Worm (Caenorhabditis elegans) whole organism, mixed stage, embryonic: ENCODE measurements around the gene T24E12.11.

Experiments
- M03D4.4 ChIP-seq: sonication (generic microtip); optimal IDR thresholded peaks from 2 replicates; lab custom pipeline; 2017; ENCODE audit warnings: mild to moderate bottlenecking, missing genetic modification characterization, missing compliant biosample characterization
- bed-3 ChIP-seq: fragments of 200-800 bp; sonication (Bioruptor generic); optimal IDR thresholded peaks from 3 replicates; lab custom pipeline; 2018; ENCODE audit warnings: mild to moderate bottlenecking, missing genetic modification characterization, moderate library complexity, missing compliant biosample characterization
- ceh-39 ChIP-seq: fragments of 150-350 bp; optimal IDR thresholded peaks from 2 replicates; lab custom pipeline; 2014; ENCODE audit warnings: missing biosample characterization, missing genetic modification characterization
- ceh-43 ChIP-seq: fragments of 200-800 bp; sonication (Bioruptor generic); optimal IDR thresholded peaks from 2 replicates; lab custom pipeline; 2018; ENCODE audit warnings: mild to moderate bottlenecking, missing genetic modification characterization, moderate library complexity, missing compliant biosample characterization
- ceh-83 ChIP-seq: fragments of 200-800 bp; sonication (Bioruptor generic); optimal IDR thresholded peaks from 2 replicates; lab custom pipeline; 2018; ENCODE audit warnings: mild to moderate bottlenecking, missing genetic modification characterization, missing compliant biosample characterization
- cnd-1 ChIP-seq: fragments of 200-800 bp; sonication (Bioruptor generic); optimal IDR thresholded peaks from 2 replicates; lab custom pipeline; 2018; ENCODE audit warnings: mild to moderate bottlenecking, missing genetic modification characterization, missing compliant biosample characterization
- drap-1 ChIP-seq: fragments of 200-800 bp; sonication (Bioruptor generic); optimal IDR thresholded peaks from 3 replicates; lab custom pipeline; 2018; ENCODE audit warnings: mild to moderate bottlenecking, missing genetic modification characterization, missing compliant biosample characterization
- elt-1 ChIP-seq: sonication (generic microtip); optimal IDR thresholded peaks from 2 replicates; lab custom pipeline; 2017; ENCODE audit warnings: missing genetic modification characterization, mild to moderate bottlenecking, missing compliant biosample characterization, antibody characterized with exemption, moderate library complexity, borderline replicate concordance; ENCODE audit not compliant: insufficient read depth
- elt-3 ChIP-seq: fragments of 150-350 bp; optimal IDR thresholded peaks from 2 replicates; lab custom pipeline; 2014; ENCODE audit warnings: missing biosample characterization, missing genetic modification characterization
- flh-1 ChIP-seq: fragments of 200-800 bp; sonication (Bioruptor generic); optimal IDR thresholded peaks from 2 replicates; lab custom pipeline; 2018; ENCODE audit warnings: mild to moderate bottlenecking, missing genetic modification characterization, moderate library complexity, missing compliant biosample characterization
- ham-2 ChIP-seq: fragments of 200-800 bp; sonication (Bioruptor generic); optimal IDR thresholded peaks from 2 replicates; lab custom pipeline; 2018; ENCODE audit warnings: mild to moderate bottlenecking, missing genetic modification characterization, missing compliant biosample characterization
- hlh-1 ChIP-seq: fragments of 150-350 bp; optimal IDR thresholded peaks from 2 replicates; lab custom pipeline; 2014; ENCODE audit warnings: missing biosample characterization, missing genetic modification reagents, missing genetic modification characterization
- lin-13 ChIP-seq: fragments of 150-350 bp; optimal IDR thresholded peaks from 2 replicates; lab custom pipeline; 2014; ENCODE audit warnings: missing biosample characterization, missing genetic modification characterization
- lin-32 ChIP-seq: fragments of 200-800 bp; sonication (Bioruptor generic); optimal IDR thresholded peaks from 2 replicates; lab custom pipeline; 2018; ENCODE audit warnings: mild to moderate bottlenecking, missing genetic modification characterization, missing compliant biosample characterization
- lsy-2 ChIP-seq: fragments of 150-350 bp; optimal IDR thresholded peaks from 2 replicates; lab custom pipeline; 2014; ENCODE audit warnings: missing biosample characterization, missing genetic modification characterization
- mab-5 ChIP-seq: fragments of 150-350 bp; optimal IDR thresholded peaks from 2 replicates; lab custom pipeline; 2014; ENCODE audit warnings: missing biosample characterization, missing genetic modification characterization
- mep-1 ChIP-seq: fragments of 150-350 bp; optimal IDR thresholded peaks from 2 replicates; lab custom pipeline; 2017; ENCODE audit warnings: missing biosample characterization, missing genetic modification reagents, missing genetic modification characterization, inconsistent platforms
- nhr-12 ChIP-seq: fragments of 150-350 bp; optimal IDR thresholded peaks from 2 replicates; lab custom pipeline; 2014; ENCODE audit warnings: missing biosample characterization, missing genetic modification characterization
- nhr-2 ChIP-seq: fragments of 150-350 bp; optimal IDR thresholded peaks from 2 replicates; lab custom pipeline; 2014; ENCODE audit warnings: missing biosample characterization, missing genetic modification characterization
- nhr-237 ChIP-seq: fragments of 150-350 bp; optimal IDR thresholded peaks from 2 replicates; lab custom pipeline; 2014; ENCODE audit warnings: missing biosample characterization, missing genetic modification characterization
- nhr-28 ChIP-seq: fragments of 150-350 bp; optimal IDR thresholded peaks from 2 replicates; lab custom pipeline; 2014; ENCODE audit warnings: missing biosample characterization, missing genetic modification characterization
- nhr-76 ChIP-seq: sonication (generic microtip); optimal IDR thresholded peaks from 2 replicates; lab custom pipeline; 2017; ENCODE audit warnings: missing biosample characterization, missing genetic modification characterization
- sem-2 ChIP-seq: fragments of 200-800 bp; sonication (Bioruptor generic); optimal IDR thresholded peaks from 2 replicates; lab custom pipeline; 2018; ENCODE audit warnings: mild to moderate bottlenecking, missing genetic modification characterization, missing compliant biosample characterization
- snpc-4 ChIP-seq: fragments of 150-350 bp; optimal IDR thresholded peaks from 2 replicates; lab custom pipeline; 2014; ENCODE audit warnings: missing biosample characterization, missing genetic modification characterization
- sptf-1 ChIP-seq: sonication (generic microtip); optimal IDR thresholded peaks from 2 replicates; lab custom pipeline; 2017; ENCODE audit warnings: mild to moderate bottlenecking, missing genetic modification characterization, moderate library complexity, missing compliant biosample characterization
- unc-120 ChIP-seq: sonication (generic microtip); optimal IDR thresholded peaks from 2 replicates; lab custom pipeline; 2017; ENCODE audit warnings: missing genetic modification characterization, missing compliant biosample characterization; ENCODE audit not compliant: poor library complexity, severe bottlenecking
- unc-62 ChIP-seq: fragments of 150-350 bp; optimal IDR thresholded peaks from 2 replicates; lab custom pipeline; 2014; ENCODE audit warnings: missing biosample characterization, missing genetic modification reagents, missing genetic modification characterization
- zip-8 ChIP-seq: fragments of 150-350 bp; optimal IDR thresholded peaks from 2 replicates; lab custom pipeline; 2014; ENCODE audit warnings: missing biosample characterization, missing genetic modification characterization
- ztf-11 ChIP-seq: fragments of 150-350 bp; optimal IDR thresholded peaks from 2 replicates; lab custom pipeline; 2014; ENCODE audit warnings: missing biosample characterization, missing genetic modification characterization

Gene T24E12.11

ce11 chrII:3779463-3779862 is at the start of gene T24E12.11:
TSS of gene T24E12.11 (minus strand) at chrII:3779563.
- TF ChIP-seq elt-3 (tag; lab: Kevin White, UChicago) (no peak), elt-1 (no peak), flh-1 (GFP tag; lab: Kevin White, UChicago) (no peak), ztf-11 (tag; lab: Kevin White, UChicago) (no peak), snpc-4 (tag; lab: Kevin White, UChicago) (no peak), nhr-76 (tag; lab: Kevin White, UChicago) (no peak), sem-2 (GFP tag; lab: Kevin White, UChicago) (no peak), ceh-39 (tag; lab: Kevin White, UChicago) (no peak), ceh-83 (no peak), lin-32 (GFP tag; lab: Kevin White, UChicago) (no peak), unc-120 (tag; lab: Kevin White, UChicago) (no peak), nhr-28 (tag; lab: Kevin White, UChicago) (no peak), M03D4.4 (no peak), zip-8 (tag; lab: Kevin White, UChicago) (no peak), lin-13 (tag; lab: Kevin White, UChicago) (no peak), bed-3 (GFP tag; lab: Kevin White, UChicago) (no peak)

- TF ChIP-seq unc-62 (GFP tag; lab: Kevin White, UChicago) (no peak), nhr-12 (tag; lab: Kevin White, UChicago) (no peak), ceh-43 (GFP tag; lab: Kevin White, UChicago) (no peak), drap-1 (GFP tag; lab: Kevin White, UChicago) (no peak)
Measured at ce11 chrII:3827801-3828200, 48.4 kb upstream of the T24E12.11 start, which contains the start of gene F54D10.8. TSS of gene F54D10.8 (minus strand) at chrII:3827901.

- TF ChIP-seq elt-1 = no peak
- no peak for TF ChIP-seq snpc-4 (tag; lab: Kevin White, UChicago)
- TF ChIP-seq elt-3 (tag; lab: Kevin White, UChicago) = no peak
- no peak for TF ChIP-seq unc-62 (GFP tag; lab: Kevin White, UChicago)
- no peak for TF ChIP-seq ceh-39 (tag; lab: Kevin White, UChicago)
- TF ChIP-seq mep-1 (tag; lab: Kevin White, UChicago) = no peak
- no peak for TF ChIP-seq M03D4.4
- no peak for TF ChIP-seq ztf-11 (tag; lab: Kevin White, UChicago)
- no peak for TF ChIP-seq nhr-237 (tag; lab: Kevin White, UChicago)
- TF ChIP-seq ham-2 = no peak
- TF ChIP-seq drap-1 (GFP tag; lab: Kevin White, UChicago) = no peak
- TF ChIP-seq lsy-2 = no peak
- no peak for TF ChIP-seq hlh-1 (tag; lab: Kevin White, UChicago)
- TF ChIP-seq nhr-12 (tag; lab: Kevin White, UChicago) = no peak
- TF ChIP-seq unc-120 (tag; lab: Kevin White, UChicago) = no peak
- TF ChIP-seq mab-5 (tag; lab: Kevin White, UChicago) = no peak
- no peak for TF ChIP-seq nhr-28 (tag; lab: Kevin White, UChicago)
- no peak for TF ChIP-seq sptf-1
Measured at ce11 chrII:3823855-3824254, 44.5 kb upstream of the T24E12.11 start, which contains the start of gene skr-15. TSS of gene skr-15 (plus strand) at chrII:3824155.

- TF ChIP-seq ceh-83 (no peak), elt-1 (no peak), nhr-2 (tag; lab: Kevin White, UChicago) (no peak), bed-3 (GFP tag; lab: Kevin White, UChicago) (no peak), lin-32 (GFP tag; lab: Kevin White, UChicago) (no peak), flh-1 (GFP tag; lab: Kevin White, UChicago) (no peak), unc-62 (GFP tag; lab: Kevin White, UChicago) (no peak), mep-1 (tag; lab: Kevin White, UChicago) (no peak), nhr-76 (tag; lab: Kevin White, UChicago) (no peak), cnd-1 (tag; lab: Kevin White, UChicago) (no peak), ceh-39 (tag; lab: Kevin White, UChicago) (no peak), hlh-1 (tag; lab: Kevin White, UChicago) (no peak), nhr-237 (tag; lab: Kevin White, UChicago) (no peak), sptf-1 (no peak), unc-120 (tag; lab: Kevin White, UChicago) (no peak)
- TF ChIP-seq, all 35 proteins: peak for 0
Measured at ce11 chrII:3821248-3821647, 41.9 kb upstream of the T24E12.11 start, which contains the start of gene F54D10.7. TSS of gene F54D10.7 (minus strand) at chrII:3821296.
